Worm (Caenorhabditis elegans) whole organism, L2 larva: Measurements from ENCODE around the gene bigr-1.
A peak's percentile ranks its signal among the peaks of the same experiment; 100 is the strongest.

Source experiments
- C34F6.9 ChIP-seq: fragments of 150-350 bp; optimal IDR thresholded peaks from 2 replicates; lab custom pipeline; 2014; ENCODE audit warnings: missing biosample characterization, missing genetic modification characterization
- F13H6.1 ChIP-seq: sonication (generic microtip); optimal IDR thresholded peaks from 2 replicates; lab custom pipeline; 2016; ENCODE audit warnings: missing genetic modification characterization, missing compliant biosample characterization
- R02D3.7 ChIP-seq: fragments of 150-350 bp; optimal IDR thresholded peaks from 2 replicates; lab custom pipeline; 2014; ENCODE audit warnings: missing biosample characterization, missing genetic modification characterization
- Y55F3AM.14 ChIP-seq: fragments of 200-800 bp; sonication (Bioruptor generic); optimal IDR thresholded peaks from 2 replicates; lab custom pipeline; 2018; ENCODE audit warnings: mild to moderate bottlenecking, missing genetic modification characterization, missing compliant biosample characterization
- alr-1 ChIP-seq: fragments of 150-350 bp; optimal IDR thresholded peaks from 2 replicates; lab custom pipeline; 2014; ENCODE audit warnings: missing biosample characterization, missing genetic modification characterization
- ama-1 ChIP-seq: fragments of 150-350 bp; optimal IDR thresholded peaks from 2 replicates; lab custom pipeline; 2018; ENCODE audit warnings: inconsistent platforms
- ceh-16 ChIP-seq: fragments of 150-350 bp; optimal IDR thresholded peaks from 2 replicates; lab custom pipeline; 2014; ENCODE audit warnings: missing biosample characterization, missing genetic modification characterization
- crh-2 ChIP-seq: sonication (generic microtip); optimal IDR thresholded peaks from 2 replicates; lab custom pipeline; 2017; ENCODE audit warnings: missing biosample characterization, missing genetic modification characterization
- egl-27 ChIP-seq: sonication (generic microtip); optimal IDR thresholded peaks from 3 replicates; lab custom pipeline; 2017; ENCODE audit warnings: missing biosample characterization, missing genetic modification reagents, missing genetic modification characterization
- elt-1 ChIP-seq: fragments of 150-350 bp; optimal IDR thresholded peaks from 2 replicates; lab custom pipeline; 2014; ENCODE audit warnings: missing biosample characterization, missing genetic modification characterization
- elt-3 ChIP-seq: sonication (generic microtip); optimal IDR thresholded peaks from 2 replicates; lab custom pipeline; 2017; ENCODE audit warnings: missing biosample characterization, missing genetic modification characterization
- fos-1 ChIP-seq: fragments of 150-350 bp; optimal IDR thresholded peaks from 2 replicates; lab custom pipeline; 2014; ENCODE audit warnings: missing biosample characterization, missing genetic modification characterization
- lin-11 ChIP-seq: fragments of 150-350 bp; sonication (generic microtip); optimal IDR thresholded peaks from 2 replicates; lab custom pipeline; 2014; ENCODE audit warnings: missing biosample characterization, missing genetic modification characterization, inconsistent platforms, mixed read lengths
- lin-13 ChIP-seq: fragments of 150-350 bp; optimal IDR thresholded peaks from 2 replicates; lab custom pipeline; 2014; ENCODE audit warnings: missing biosample characterization, missing genetic modification reagents, missing genetic modification characterization
- lin-39 ChIP-seq: fragments of 150-350 bp; optimal IDR thresholded peaks from 2 replicates; lab custom pipeline; 2014; ENCODE audit warnings: missing biosample characterization, missing genetic modification reagents, missing genetic modification characterization
- lsy-2 ChIP-seq, 2 experiments: fragments of 150-350 bp in 1 of 2; sonication (generic microtip) in 1 of 2; optimal IDR thresholded peaks; 2 replicates each; lab custom pipeline; 2014 to 2017; ENCODE audit warnings: missing biosample characterization in 2 of 2, missing genetic modification characterization in 2 of 2
- mab-5 ChIP-seq: fragments of 150-350 bp; optimal IDR thresholded peaks from 2 replicates; lab custom pipeline; 2014; ENCODE audit warnings: missing biosample characterization, missing genetic modification characterization
- mbf-1 ChIP-seq: sonication (generic microtip); optimal IDR thresholded peaks from 2 replicates; lab custom pipeline; 2017; ENCODE audit warnings: missing biosample characterization, missing genetic modification characterization
- mdl-1 ChIP-seq, 2 experiments: fragments of 150-350 bp in 1 of 2; sonication (generic microtip) in 1 of 2; optimal IDR thresholded peaks; 2 replicates each; lab custom pipeline; 2017; ENCODE audit warnings: missing biosample characterization in 2 of 2, missing genetic modification characterization in 2 of 2
- nhr-10 ChIP-seq: sonication (generic microtip); optimal IDR thresholded peaks from 2 replicates; lab custom pipeline; 2017; ENCODE audit warnings: missing biosample characterization, missing genetic modification characterization
- nhr-12 ChIP-seq: fragments of 150-350 bp; optimal IDR thresholded peaks from 2 replicates; lab custom pipeline; 2014; ENCODE audit warnings: missing biosample characterization, missing genetic modification characterization
- nhr-129 ChIP-seq: fragments of 150-350 bp; optimal IDR thresholded peaks from 2 replicates; lab custom pipeline; 2014; ENCODE audit warnings: missing biosample characterization, missing genetic modification characterization
- nhr-23 ChIP-seq: fragments of 150-350 bp; optimal IDR thresholded peaks from 2 replicates; lab custom pipeline; 2014; ENCODE audit warnings: missing biosample characterization, missing genetic modification reagents, missing genetic modification characterization
- nhr-237 ChIP-seq: fragments of 150-350 bp; optimal IDR thresholded peaks from 2 replicates; lab custom pipeline; 2014; ENCODE audit warnings: missing biosample characterization, missing genetic modification characterization
- nhr-25 ChIP-seq: fragments of 150-350 bp; sonication (generic microtip); optimal IDR thresholded peaks from 3 replicates; lab custom pipeline; 2014; ENCODE audit warnings: missing biosample characterization, missing genetic modification characterization
- nhr-77 ChIP-seq: fragments of 150-350 bp; optimal IDR thresholded peaks from 2 replicates; lab custom pipeline; 2014; ENCODE audit warnings: missing biosample characterization, missing genetic modification characterization
- peb-1 ChIP-seq: fragments of 150-350 bp; optimal IDR thresholded peaks from 2 replicates; lab custom pipeline; 2014; ENCODE audit warnings: missing biosample characterization, missing genetic modification characterization
- sma-3 ChIP-seq: sonication (generic microtip); optimal IDR thresholded peaks from 2 replicates; lab custom pipeline; 2016; ENCODE audit warnings: missing genetic modification reagents, missing genetic modification characterization, missing compliant biosample characterization
- sma-9 ChIP-seq, 2 experiments: fragments of 150-350 bp in 1 of 2; sonication (generic microtip) in 1 of 2; optimal IDR thresholded peaks; 2 replicates each; lab custom pipeline; 2014 to 2016; ENCODE audit warnings: missing genetic modification characterization in 2 of 2, mild to moderate bottlenecking in 1 of 2, missing biosample characterization in 1 of 2, missing compliant biosample characterization in 1 of 2, missing genetic modification reagents in 1 of 2, moderate library complexity in 1 of 2
- snpc-4 ChIP-seq: fragments of 150-350 bp; optimal IDR thresholded peaks from 2 replicates; lab custom pipeline; 2014; ENCODE audit warnings: missing biosample characterization, missing genetic modification characterization
- unc-39 ChIP-seq: fragments of 150-350 bp; optimal IDR thresholded peaks from 2 replicates; lab custom pipeline; 2014; ENCODE audit warnings: missing biosample characterization, missing genetic modification characterization
- unc-55 ChIP-seq: fragments of 150-350 bp; sonication (generic microtip); optimal IDR thresholded peaks from 3 replicates; lab custom pipeline; 2014; ENCODE audit warnings: missing biosample characterization, missing genetic modification reagents, missing genetic modification characterization
- unc-62 ChIP-seq: fragments of 150-350 bp; optimal IDR thresholded peaks from 2 replicates; lab custom pipeline; 2014; ENCODE audit warnings: missing biosample characterization, missing genetic modification reagents, missing genetic modification characterization
- ztf-1 ChIP-seq: fragments of 200-800 bp; sonication (Bioruptor generic); conservative IDR thresholded peaks from 2 replicates; pipeline ENCODE4 v1.3.6; 2022; ENCODE audit warnings: missing genetic modification characterization, missing compliant biosample characterization
- ztf-11 ChIP-seq: sonication (generic microtip); optimal IDR thresholded peaks from 2 replicates; lab custom pipeline; 2017; ENCODE audit warnings: missing biosample characterization, missing genetic modification characterization
- ztf-4 ChIP-seq: fragments of 150-350 bp; optimal IDR thresholded peaks from 2 replicates; lab custom pipeline; 2014; ENCODE audit warnings: missing biosample characterization, missing genetic modification characterization

Gene bigr-1

DNA sequence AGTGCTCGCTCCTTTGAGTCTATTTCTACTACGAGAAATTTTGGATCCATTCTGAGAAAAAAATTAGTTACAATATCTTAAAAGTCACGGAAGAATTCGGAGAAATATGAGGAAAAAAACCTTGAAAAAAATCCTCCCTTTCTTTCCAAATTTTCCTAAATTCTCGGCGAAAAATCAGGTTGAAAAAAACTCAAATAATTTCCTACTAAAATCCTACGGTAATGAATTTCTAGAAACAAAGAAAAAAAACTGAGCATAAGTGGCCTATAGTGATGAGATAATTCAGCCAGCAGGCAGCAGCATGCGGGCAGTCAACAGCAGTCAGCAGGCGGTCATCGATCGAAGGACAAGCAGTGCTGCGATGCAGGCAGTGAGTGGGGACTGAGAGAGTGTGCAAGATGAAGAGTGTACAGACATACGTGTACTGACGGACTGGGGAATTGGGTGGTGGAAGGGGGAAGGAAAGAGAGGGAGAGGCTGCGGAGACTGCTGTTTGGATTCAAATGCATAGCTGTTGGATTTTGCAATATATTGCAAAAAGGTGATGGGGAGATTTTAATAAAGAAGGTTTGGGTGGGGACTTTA is 3.4 kb downstream of the bigr-1 start, which contains the start of gene lir-3:
TSS of gene lir-3 (minus strand) at position 51 of the 585 bp plus-strand sequence.
- no peak for TF ChIP-seq ama-1 (lab: Kevin White, UChicago)
- TF ChIP-seq unc-55 (GFP tag; lab: Kevin White, UChicago): peak; percentile 36
- TF ChIP-seq Y55F3AM.14 (GFP tag; lab: Kevin White, UChicago): no peak
- TF ChIP-seq sma-3: no peak
- TF ChIP-seq egl-27 (tag; lab: Kevin White, UChicago): no peak
- no peak for TF ChIP-seq lin-13 (GFP tag; lab: Kevin White, UChicago)
- TF ChIP-seq sma-9 (GFP tag; optimal IDR thresholded peaks at IDR 0.05; lab: Kevin White, UChicago): peak; percentile 7
- TF ChIP-seq sma-9 (tag; optimal IDR thresholded peaks at IDR 0.05; lab: Kevin White, UChicago): no peak
- TF ChIP-seq alr-1: no peak
- peak; percentile 21 for TF ChIP-seq nhr-129
- no peak for TF ChIP-seq peb-1 (tag; lab: Kevin White, UChicago)
- TF ChIP-seq mdl-1 (tag; optimal IDR thresholded peaks at IDR 0.05; lab: Kevin White, UChicago): no peak
- TF ChIP-seq F13H6.1: peak; percentile 24
- TF ChIP-seq snpc-4 (tag; lab: Kevin White, UChicago): no peak
- TF ChIP-seq nhr-12: no peak
- TF ChIP-seq elt-1 (tag; lab: Kevin White, UChicago): no peak
- TF ChIP-seq C34F6.9 (tag; lab: Kevin White, UChicago): peak; percentile 52
- TF ChIP-seq unc-62 (GFP tag; lab: Kevin White, UChicago): no peak
- no peak for TF ChIP-seq ceh-16 (tag; lab: Kevin White, UChicago)
- peak in 1 of 2 experiments; percentile 37 for TF ChIP-seq lsy-2 (tag; optimal IDR thresholded peaks at IDR 0.05; lab: Kevin White, UChicago)
- no peak for TF ChIP-seq ztf-4 (tag; lab: Kevin White, UChicago)
- TF ChIP-seq mbf-1 (tag; lab: Kevin White, UChicago): no peak
- no peak for TF ChIP-seq elt-3
- TF ChIP-seq ztf-1 (GFP tag; lab: Robert Waterston, UW): no peak
- no peak for TF ChIP-seq ztf-11
- no peak for TF ChIP-seq R02D3.7 (tag; lab: Kevin White, UChicago)
- TF ChIP-seq lin-39 (tag; lab: Kevin White, UChicago): no peak

DNA sequence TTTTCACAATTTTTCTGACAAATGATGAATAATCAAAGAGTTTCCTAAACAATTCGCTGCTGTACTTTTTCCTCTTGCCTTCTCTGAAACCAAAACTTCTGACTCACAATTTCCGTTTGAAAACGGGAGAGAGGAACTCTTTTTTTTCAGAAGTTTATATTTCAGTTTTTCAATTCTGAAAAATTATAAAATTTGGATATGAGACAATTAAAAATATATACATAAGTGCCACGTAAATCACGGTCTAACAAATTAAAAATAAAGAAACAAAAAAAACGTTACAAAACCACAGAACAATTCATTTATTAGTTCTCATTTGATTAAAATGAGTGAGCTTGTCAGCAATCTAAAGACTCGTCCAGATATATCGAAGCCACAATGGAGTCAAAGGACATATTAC is 4.3 kb downstream of the bigr-1 start, which contains the start of gene sfxn-1.2:
TSS of gene sfxn-1.2 (plus strand) at position 301 of the 400 bp plus-strand sequence.
- TF ChIP-seq ztf-11: no peak
- TF ChIP-seq nhr-237 (tag; lab: Kevin White, UChicago): no peak
- no peak for TF ChIP-seq unc-62 (GFP tag; lab: Kevin White, UChicago)
- no peak for TF ChIP-seq crh-2 (tag; lab: Kevin White, UChicago)
- no peak for TF ChIP-seq peb-1 (tag; lab: Kevin White, UChicago)
- TF ChIP-seq egl-27 (tag; lab: Kevin White, UChicago): no peak
- TF ChIP-seq nhr-77 (tag; lab: Kevin White, UChicago): no peak
- no peak for TF ChIP-seq ama-1 (lab: Kevin White, UChicago)
- TF ChIP-seq nhr-12: no peak
- TF ChIP-seq elt-1 (tag; lab: Kevin White, UChicago): no peak
- TF ChIP-seq ztf-1 (GFP tag; lab: Robert Waterston, UW): no peak
- no peak for TF ChIP-seq elt-3
- no peak for TF ChIP-seq lin-39 (tag; lab: Kevin White, UChicago)
- no peak for TF ChIP-seq fos-1

DNA sequence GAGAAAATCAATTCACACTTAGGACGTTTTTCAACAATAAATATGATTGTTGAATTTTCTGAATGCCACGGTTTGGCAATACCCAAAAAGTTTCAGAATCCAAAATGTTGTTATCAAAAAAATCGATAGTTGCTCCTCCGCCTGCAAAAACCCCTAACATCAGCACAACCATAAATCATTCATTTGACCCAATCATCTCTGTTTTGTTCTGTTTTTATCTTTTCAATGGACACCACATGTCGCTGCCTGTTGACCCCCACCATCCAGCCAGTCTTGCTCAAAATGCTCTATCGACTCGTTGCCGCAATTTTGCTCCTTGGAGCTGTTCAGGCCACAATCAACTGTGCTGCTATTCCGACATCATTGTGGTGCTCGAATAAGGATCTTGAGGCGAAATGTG is 6.6 kb downstream of the bigr-1 start, which contains the start of gene F37H8.5:
TSS of gene F37H8.5 (plus strand) at position 181 of the 400 bp plus-strand sequence.
- TF ChIP-seq nhr-10 (tag; lab: Kevin White, UChicago) (no peak), mab-5 (tag; lab: Kevin White, UChicago) (peak; percentile 22)

DNA sequence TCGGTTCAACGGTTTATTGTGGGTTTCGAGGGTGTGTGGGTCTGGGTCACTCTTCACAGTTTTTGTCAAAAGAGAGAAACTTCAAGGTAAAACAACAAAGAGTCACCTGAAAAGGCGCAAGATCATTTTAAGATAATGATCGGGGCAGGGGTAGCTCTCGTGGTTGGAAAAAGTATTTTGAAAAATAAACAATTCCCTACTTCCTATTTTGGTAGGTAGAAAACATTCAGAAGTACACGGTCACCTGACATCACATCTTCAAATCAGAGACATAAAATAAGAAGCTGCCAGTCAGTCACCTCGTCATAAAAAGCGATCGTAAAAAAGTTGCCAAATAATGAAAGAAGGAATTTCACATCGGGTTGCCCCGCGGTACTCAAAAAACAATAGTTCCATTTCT is 11.0 kb downstream of the bigr-1 start:
- TF ChIP-seq sma-9 (GFP tag; optimal IDR thresholded peaks at IDR 0.05; lab: Kevin White, UChicago): no peak
- TF ChIP-seq sma-9 (tag; optimal IDR thresholded peaks at IDR 0.05; lab: Kevin White, UChicago): no peak
- TF ChIP-seq unc-39 (tag; lab: Kevin White, UChicago): no peak
- TF ChIP-seq nhr-23: no peak
- peak; percentile 31 for TF ChIP-seq nhr-25 (tag; lab: Kevin White, UChicago)
- TF ChIP-seq ceh-16 (tag; lab: Kevin White, UChicago): peak; percentile 56
- TF ChIP-seq Y55F3AM.14 (GFP tag; lab: Kevin White, UChicago): no peak
- no peak for TF ChIP-seq lin-11 (tag; lab: Kevin White, UChicago)
